Fruit fly (Drosophila melanogaster) whole organism, embryonic: ENCODE measurements around the gene CG14230.

Experiments used
- Ada2b ChIP-seq: fragments of 200-800 bp; sonication (Bioruptor generic); IDR thresholded peaks from 2 replicates; pipeline ENCODE4 v1.3.6; 2022; ENCODE audit warnings: missing biosample characterization, missing genetic modification characterization
- Aef1 ChIP-seq: fragments of 200-800 bp; sonication (Bioruptor generic); IDR thresholded peaks from 3 replicates; pipeline ENCODE4 v1.3.6; 2022; ENCODE audit warnings: missing biosample characterization, missing genetic modification characterization
- Antp ChIP-seq: fragments of 200-800 bp; sonication (Bioruptor generic); optimal IDR thresholded peaks from 3 replicates; lab custom pipeline; 2016; ENCODE audit warnings: missing biosample characterization, missing genetic modification characterization
- Bteb2 ChIP-seq: fragments of 200-800 bp; sonication (Bioruptor generic); optimal IDR thresholded peaks from 2 replicates; lab custom pipeline; 2016; ENCODE audit warnings: missing biosample characterization, missing genetic modification characterization
- CG10147 ChIP-seq: fragments of 200-800 bp; sonication (Bioruptor generic); optimal IDR thresholded peaks from 2 replicates; lab custom pipeline; 2019; ENCODE audit warnings: missing biosample characterization, mild to moderate bottlenecking, missing genetic modification characterization, moderate library complexity
- CG10209 ChIP-seq: fragments of 200-800 bp; sonication (Bioruptor generic); optimal IDR thresholded peaks from 3 replicates; lab custom pipeline; 2017; ENCODE audit warnings: missing biosample characterization, mild to moderate bottlenecking, missing genetic modification characterization, missing genetic modification reagents
- CG10979 ChIP-seq: fragments of 200-800 bp; sonication (Bioruptor generic); optimal IDR thresholded peaks from 2 replicates; lab custom pipeline; 2018; ENCODE audit warnings: missing biosample characterization, mild to moderate bottlenecking, missing genetic modification characterization, moderate library complexity
- CG12236 ChIP-seq: fragments of 200-800 bp; sonication (Bioruptor generic); optimal IDR thresholded peaks from 2 replicates; lab custom pipeline; 2016; ENCODE audit warnings: missing biosample characterization, missing genetic modification characterization
- CG13424 ChIP-seq: fragments of 200-800 bp; sonication (Bioruptor generic); optimal IDR thresholded peaks from 2 replicates; lab custom pipeline; 2019; ENCODE audit warnings: missing biosample characterization, mild to moderate bottlenecking, missing genetic modification characterization, moderate library complexity
- CG13775 ChIP-seq: fragments of 200-800 bp; sonication (Bioruptor generic); optimal IDR thresholded peaks from 3 replicates; lab custom pipeline; 2017; ENCODE audit warnings: missing biosample characterization, mild to moderate bottlenecking, missing genetic modification characterization
- CG1602 ChIP-seq: fragments of 200-800 bp; sonication (Bioruptor generic); optimal IDR thresholded peaks from 3 replicates; lab custom pipeline; 2016; ENCODE audit warnings: missing biosample characterization, missing genetic modification characterization
- CG1603 ChIP-seq: fragments of 200-800 bp; sonication (Bioruptor generic); optimal IDR thresholded peaks from 2 replicates; lab custom pipeline; 2019; ENCODE audit warnings: missing biosample characterization, mild to moderate bottlenecking, missing genetic modification characterization, moderate library complexity
- CG16813 ChIP-seq: fragments of 200-800 bp; sonication (Bioruptor generic); IDR thresholded peaks from 3 replicates; pipeline ENCODE4 v1.3.6; 2022; ENCODE audit warnings: missing biosample characterization, missing genetic modification characterization; ENCODE audit not compliant: partially characterized antibody
- CG2116 ChIP-seq: fragments of 200-800 bp; sonication (Bioruptor generic); optimal IDR thresholded peaks from 3 replicates; lab custom pipeline; 2018; ENCODE audit warnings: missing biosample characterization, mild to moderate bottlenecking, missing genetic modification characterization
- CG2129 ChIP-seq: fragments of 200-800 bp; sonication (Bioruptor generic); IDR thresholded peaks from 2 replicates; pipeline ENCODE4 v1.3.6; 2022; ENCODE audit warnings: missing biosample characterization, missing genetic modification characterization; ENCODE audit not compliant: partially characterized antibody
- CG30431 ChIP-seq: fragments of 200-800 bp; sonication (Bioruptor generic); optimal IDR thresholded peaks from 2 replicates; lab custom pipeline; 2017; ENCODE audit warnings: missing biosample characterization, missing genetic modification characterization
- CG31365 ChIP-seq: fragments of 200-800 bp; sonication (Bioruptor generic); optimal IDR thresholded peaks from 2 replicates; lab custom pipeline; 2018; ENCODE audit warnings: missing biosample characterization, mild to moderate bottlenecking, missing genetic modification characterization
- CG3726 ChIP-seq: fragments of 200-800 bp; sonication (Bioruptor generic); IDR thresholded peaks from 3 replicates; pipeline ENCODE4, ENCODE4 v1.3.6; 2022; ENCODE audit warnings: missing biosample characterization, missing genetic modification characterization
- CG4328 ChIP-seq: fragments of 200-800 bp; sonication (Bioruptor generic); optimal IDR thresholded peaks from 3 replicates; lab custom pipeline; 2017; ENCODE audit warnings: missing biosample characterization, missing genetic modification reagents, missing genetic modification characterization
- CG6654 ChIP-seq: fragments of 200-800 bp; sonication (Bioruptor generic); optimal IDR thresholded peaks from 2 replicates; lab custom pipeline; 2017; ENCODE audit warnings: missing biosample characterization, mild to moderate bottlenecking, missing genetic modification characterization
- CG6683 ChIP-seq: fragments of 200-800 bp; sonication (Bioruptor generic); optimal IDR thresholded peaks from 2 replicates; lab custom pipeline; 2017; ENCODE audit warnings: missing biosample characterization, mild to moderate bottlenecking, missing genetic modification characterization, missing genetic modification reagents
- CG7372 ChIP-seq: fragments of 200-800 bp; sonication (Bioruptor generic); IDR thresholded peaks from 2 replicates; pipeline ENCODE4 v1.3.6; 2022; ENCODE audit warnings: missing biosample characterization, missing genetic modification characterization
- CG9437 ChIP-seq: fragments of 200-800 bp; sonication (Bioruptor generic); optimal IDR thresholded peaks from 2 replicates; lab custom pipeline; 2018; ENCODE audit warnings: missing biosample characterization, mild to moderate bottlenecking, missing genetic modification characterization
- CG9876 ChIP-seq: fragments of 200-800 bp; sonication (Bioruptor generic); optimal IDR thresholded peaks from 2 replicates; lab custom pipeline; 2016; ENCODE audit warnings: missing biosample characterization, missing genetic modification characterization
- CTCF ChIP-seq: fragments of 200-800 bp; sonication (Bioruptor generic); optimal IDR thresholded peaks from 2 replicates; lab custom pipeline; 2017; ENCODE audit warnings: missing biosample characterization, mild to moderate bottlenecking, missing genetic modification characterization, moderate library complexity
- CrebB ChIP-seq: fragments of 200-800 bp; sonication (Bioruptor generic); optimal IDR thresholded peaks from 3 replicates; lab custom pipeline; 2018; ENCODE audit warnings: missing biosample characterization, mild to moderate bottlenecking, missing genetic modification characterization
- Dfd ChIP-seq, 2 experiments: fragments of >200 bp; optimal IDR thresholded peaks; 2 replicates each; lab custom pipeline; 2017; ENCODE audit warnings: missing biosample characterization in 2 of 2, missing genetic modification characterization in 2 of 2
- ERR ChIP-seq: fragments of 200-800 bp; sonication (Bioruptor generic); optimal IDR thresholded peaks from 2 replicates; lab custom pipeline; 2016; ENCODE audit warnings: missing biosample characterization, missing genetic modification characterization
- Gsc ChIP-seq: fragments of 200-800 bp; sonication (Bioruptor generic); IDR thresholded peaks from 2 replicates; pipeline ENCODE4 v1.3.6; 2022; ENCODE audit warnings: missing biosample characterization, missing genetic modification characterization
- Hr39 ChIP-seq: fragments of >200 bp; optimal IDR thresholded peaks from 2 replicates; lab custom pipeline; 2017
- MBD-R2 ChIP-seq: fragments of 200-800 bp; sonication (Bioruptor generic); IDR thresholded peaks from 2 replicates; pipeline ENCODE4 v1.3.6; 2022; ENCODE audit warnings: missing biosample characterization, missing genetic modification characterization
- Opbp ChIP-seq: fragments of 200-800 bp; sonication (Bioruptor generic); IDR thresholded peaks from 3 replicates; pipeline ENCODE4 v1.3.6; 2022; ENCODE audit warnings: missing biosample characterization, missing genetic modification characterization; ENCODE audit not compliant: partially characterized antibody
- Rfx ChIP-seq: fragments of 200-800 bp; sonication (Bioruptor generic); IDR thresholded peaks from 2 replicates; pipeline ENCODE4 v1.3.6; 2022; ENCODE audit warnings: missing biosample characterization, missing genetic modification characterization
- Side ChIP-seq: fragments of 200-800 bp; sonication (Bioruptor generic); optimal IDR thresholded peaks from 2 replicates; lab custom pipeline; 2016; ENCODE audit warnings: missing biosample characterization, missing genetic modification characterization
- Vsx1 ChIP-seq: fragments of 200-800 bp; sonication (Bioruptor generic); optimal IDR thresholded peaks from 2 replicates; lab custom pipeline; 2017; ENCODE audit warnings: missing biosample characterization, mild to moderate bottlenecking, missing genetic modification characterization, missing genetic modification reagents
- disco-r ChIP-seq: fragments of 200-800 bp; sonication (Bioruptor generic); optimal IDR thresholded peaks from 2 replicates; lab custom pipeline; 2016; ENCODE audit warnings: missing biosample characterization, missing genetic modification characterization
- dpn ChIP-seq, 2 experiments: fragments of 200-800 bp; sonication (Bioruptor generic); optimal IDR thresholded peaks; 3 replicates each; lab custom pipeline; 2016; ENCODE audit warnings: missing biosample characterization in 2 of 2, missing genetic modification characterization in 2 of 2
- ems ChIP-seq: fragments of 200-800 bp; sonication (Bioruptor generic); optimal IDR thresholded peaks from 3 replicates; lab custom pipeline; 2016; ENCODE audit warnings: missing biosample characterization, missing genetic modification characterization
- fd3F ChIP-seq: fragments of 200-800 bp; sonication (Bioruptor generic); optimal IDR thresholded peaks from 2 replicates; lab custom pipeline; 2018; ENCODE audit warnings: missing biosample characterization, mild to moderate bottlenecking, missing genetic modification characterization, moderate library complexity
- hb ChIP-seq: fragments of 200-800 bp; sonication (Bioruptor generic); IDR thresholded peaks from 3 replicates; pipeline ENCODE4 v1.3.6; 2022; ENCODE audit warnings: missing biosample characterization, missing genetic modification characterization; ENCODE audit not compliant: partially characterized antibody
- pfk ChIP-seq: fragments of 200-800 bp; sonication (Bioruptor generic); optimal IDR thresholded peaks from 2 replicates; lab custom pipeline; 2018; ENCODE audit warnings: missing biosample characterization, mild to moderate bottlenecking, missing genetic modification characterization, moderate library complexity
- repo ChIP-seq: fragments of 200-800 bp; sonication (Bioruptor generic); optimal IDR thresholded peaks from 2 replicates; lab custom pipeline; 2016; ENCODE audit warnings: missing biosample characterization, missing genetic modification characterization
- scrt ChIP-seq: fragments of 200-800 bp; sonication (Bioruptor generic); optimal IDR thresholded peaks from 2 replicates; lab custom pipeline; 2018; ENCODE audit warnings: missing biosample characterization, mild to moderate bottlenecking, missing genetic modification characterization, moderate library complexity
- sens-2 ChIP-seq: fragments of 200-800 bp; sonication (Bioruptor generic); IDR thresholded peaks from 2 replicates; pipeline ENCODE4 v1.3.6; 2022; ENCODE audit warnings: missing biosample characterization, missing genetic modification characterization
- sima ChIP-seq: fragments of 200-800 bp; sonication (Bioruptor generic); optimal IDR thresholded peaks from 2 replicates; lab custom pipeline; 2016; ENCODE audit warnings: missing biosample characterization, missing genetic modification characterization
- sob ChIP-seq: fragments of 200-800 bp; sonication (Bioruptor generic); IDR thresholded peaks from 2 replicates; pipeline ENCODE4 v1.3.6; 2022; ENCODE audit warnings: missing biosample characterization, missing genetic modification characterization
- tgo ChIP-seq: fragments of 200-800 bp; sonication (Bioruptor generic); IDR thresholded peaks from 3 replicates; pipeline ENCODE4 v1.3.6; 2022; ENCODE audit warnings: missing biosample characterization, missing genetic modification characterization
- tll ChIP-seq, 2 experiments: fragments of 200-800 bp in 1 of 2; fragments of >200 bp in 1 of 2; sonication (Bioruptor generic) in 1 of 2; optimal IDR thresholded peaks; 2 replicates each; lab custom pipeline; 2017 to 2019; ENCODE audit warnings: missing biosample characterization in 2 of 2, missing genetic modification characterization in 2 of 2, mild to moderate bottlenecking in 1 of 2, moderate library complexity in 1 of 2
- trh ChIP-seq: fragments of 200-800 bp; sonication (Bioruptor generic); optimal IDR thresholded peaks from 2 replicates; lab custom pipeline; 2016; ENCODE audit warnings: missing biosample characterization, missing genetic modification characterization
- vnd ChIP-seq: fragments of 200-800 bp; sonication (Bioruptor generic); IDR thresholded peaks from 3 replicates; pipeline ENCODE4 v1.3.6; 2022; ENCODE audit warnings: missing biosample characterization, missing genetic modification characterization; ENCODE audit not compliant: partially characterized antibody
- zf30C ChIP-seq: fragments of 200-800 bp; sonication (Bioruptor generic); optimal IDR thresholded peaks from 3 replicates; lab custom pipeline; 2018; ENCODE audit warnings: missing biosample characterization, mild to moderate bottlenecking, missing genetic modification characterization

The CG14230 gene

dm6 chrX:19744003-19744488 lies 40.1 kb downstream of the CG14230 start, which contains the start of the genes CG18809, COX6B, CG33932 and Rpp20 (continued):
- TF ChIP-seq CG16813 (GFP tag; lab: Robert Waterston, UW) (peak; percentile 97), CG13775 (GFP tag; lab: Kevin White, UChicago) (peak; percentile 59), CG2116 (GFP tag; lab: Kevin White, UChicago) (peak; percentile 66), sima (no peak), ERR (GFP tag; lab: Kevin White, UChicago) (peak; percentile 78), Ada2b (GFP tag; lab: Robert Waterston, UW) (no peak), vnd (GFP tag; lab: Robert Waterston, UW) (peak; percentile 88), Rfx (GFP tag; lab: Robert Waterston, UW) (peak; percentile 88), CG6683 (GFP tag; lab: Kevin White, UChicago) (peak; percentile 28), CG30431 (peak; percentile 23), CG1602 (GFP tag; lab: Kevin White, UChicago) (peak; percentile 40), Opbp (GFP tag; lab: Robert Waterston, UW) (peak; percentile 98), CG31365 (no peak), repo (peak; percentile 72), CG2129 (GFP tag; lab: Robert Waterston, UW) (peak; percentile 84), dpn (GFP tag; optimal IDR thresholded peaks at IDR 0.05; lab: Kevin White, UChicago) (peak; percentile 67 to 78), Dfd (GFP tag; optimal IDR thresholded peaks at IDR 0.05; lab: Kevin White, UChicago) (no peak), sob (GFP tag; lab: Robert Waterston, UW) (peak; percentile 88), tll (GFP tag; optimal IDR thresholded peaks at IDR 0.05; lab: Kevin White, UChicago) (no peak), CG10979 (peak; percentile 28), MBD-R2 (GFP tag; lab: Robert Waterston, UW) (peak; percentile 95), CG4328 (GFP tag; lab: Kevin White, UChicago) (peak; percentile 32), CrebB (tag; lab: Kevin White, UChicago) (peak; percentile 55), CG1603 (tag; lab: Kevin White, UChicago) (peak; percentile 91), CG9437 (no peak), disco-r (GFP tag; lab: Kevin White, UChicago) (peak; percentile 56), CG3726 (GFP tag; lab: Robert Waterston, UW) (no peak), Vsx1 (no peak), ems (GFP tag; lab: Kevin White, UChicago) (peak; percentile 63), Gsc (GFP tag; lab: Robert Waterston, UW) (no peak), CG9876 (GFP tag; lab: Kevin White, UChicago) (peak; percentile 75), CG7372 (GFP tag; lab: Robert Waterston, UW) (peak; percentile 47), Antp (GFP tag; lab: Kevin White, UChicago) (peak; percentile 84), Aef1 (GFP tag; lab: Robert Waterston, UW) (no peak), CTCF (peak; percentile 14), zf30C (no peak), Hr39 (no peak), Side (GFP tag; lab: Kevin White, UChicago) (peak; percentile 70), Bteb2 (GFP tag; lab: Kevin White, UChicago) (peak; percentile 58), CG10147 (peak; percentile 11), CG12236 (GFP tag; lab: Kevin White, UChicago) (peak; percentile 2), sens-2 (GFP tag; lab: Robert Waterston, UW) (peak; percentile 18; the same call in 1 of the 2 replicates), tgo (GFP tag; lab: Robert Waterston, UW) (peak; percentile 43; the same call in 1 of the 3 replicates), CG13424 (tag; lab: Kevin White, UChicago) (peak; percentile 30), fd3F (GFP tag; lab: Kevin White, UChicago) (no peak), CG10209 (peak; percentile 52), pfk (peak; percentile 56), trh (GFP tag; lab: Kevin White, UChicago) (no peak), scrt (GFP tag; lab: Kevin White, UChicago) (no peak), hb (peak; percentile 92), CG6654 (GFP tag; lab: Kevin White, UChicago) (no peak)
